Fruit fly (Drosophila melanogaster): ENCODE results near the gene AIMP2.

dm6 chr3L:15595175-15595724 is 11.8 kb downstream of the AIMP2 start:
- TF ChIP-seq insv (optimal IDR thresholded peaks at IDR 0.05) (no peak), Myc (optimal IDR thresholded peaks at IDR 0.05) (no peak)

Data from Kc167 (cell line).